Worm (Caenorhabditis elegans) whole organism, young adult: ENCODE measurements around the gene scl-13.

Experiments used
- B0019.2 ChIP-seq: fragments of 200-800 bp; sonication (Bioruptor generic); conservative IDR thresholded peaks from 2 replicates; pipeline ENCODE4 v1.3.6; 2022; ENCODE audit warnings: missing genetic modification reagents, missing genetic modification characterization, missing compliant biosample characterization
- D2030.7 ChIP-seq: fragments of 200-800 bp; sonication (Bioruptor generic); IDR thresholded peaks from 2 replicates; pipeline ENCODE4 v1.3.6; 2022; ENCODE audit warnings: missing genetic modification reagents, missing genetic modification characterization, missing compliant biosample characterization
- F10E7.11 ChIP-seq: sonication (generic microtip); optimal IDR thresholded peaks from 2 replicates; lab custom pipeline; 2017; ENCODE audit warnings: mild to moderate bottlenecking, missing genetic modification characterization, moderate library complexity, missing compliant biosample characterization
- F22D6.2 ChIP-seq: sonication (generic microtip); optimal IDR thresholded peaks from 2 replicates; lab custom pipeline; 2016; ENCODE audit warnings: mild to moderate bottlenecking, missing genetic modification characterization, missing compliant biosample characterization
- F23B12.7 ChIP-seq: sonication (generic microtip); optimal IDR thresholded peaks from 2 replicates; lab custom pipeline; 2017; ENCODE audit warnings: missing genetic modification characterization, mild to moderate bottlenecking, missing compliant biosample characterization, antibody characterized with exemption, moderate library complexity; ENCODE audit not compliant: insufficient read depth
- F52B5.7 ChIP-seq: sonication (generic microtip); optimal IDR thresholded peaks from 2 replicates; lab custom pipeline; 2016; ENCODE audit warnings: mild to moderate bottlenecking, missing genetic modification characterization, missing compliant biosample characterization
- T07F8.4 ChIP-seq: sonication (generic microtip); optimal IDR thresholded peaks from 2 replicates; lab custom pipeline; 2016; ENCODE audit warnings: mild to moderate bottlenecking, missing genetic modification characterization, moderate library complexity, missing compliant biosample characterization
- T26A5.8 ChIP-seq: sonication (generic microtip); optimal IDR thresholded peaks from 2 replicates; lab custom pipeline; 2016; ENCODE audit warnings: missing genetic modification characterization, missing compliant biosample characterization
- Y95B8A.8 ChIP-seq: fragments of 200-800 bp; sonication (Bioruptor generic); IDR thresholded peaks from 2 replicates; pipeline ENCODE4 v1.3.6; 2022; ENCODE audit warnings: missing genetic modification reagents, missing genetic modification characterization, missing compliant biosample characterization
- aptf-3 ChIP-seq: fragments of 200-800 bp; sonication (Bioruptor generic); IDR thresholded peaks from 2 replicates; pipeline ENCODE4 v1.3.6; 2022; ENCODE audit warnings: missing genetic modification characterization, missing compliant biosample characterization
- athp-1 ChIP-seq: sonication (generic microtip); optimal IDR thresholded peaks from 2 replicates; lab custom pipeline; 2017; ENCODE audit warnings: mild to moderate bottlenecking, missing genetic modification characterization, missing compliant biosample characterization
- attf-3 ChIP-seq: fragments of 200-800 bp; sonication (Bioruptor generic); conservative IDR thresholded peaks from 2 replicates; pipeline ENCODE4 v1.3.6; 2022; ENCODE audit warnings: missing genetic modification reagents, missing genetic modification characterization, missing compliant biosample characterization
- attf-5 ChIP-seq: fragments of 200-800 bp; sonication (Bioruptor generic); optimal IDR thresholded peaks from 2 replicates; lab custom pipeline; 2018; ENCODE audit warnings: mild to moderate bottlenecking, missing genetic modification characterization, missing compliant biosample characterization
- ccch-3 ChIP-seq: fragments of 200-800 bp; sonication (Bioruptor generic); optimal IDR thresholded peaks from 2 replicates; lab custom pipeline; 2018; ENCODE audit warnings: mild to moderate bottlenecking, missing genetic modification characterization, missing compliant biosample characterization
- cebp-2 ChIP-seq: fragments of 200-800 bp; sonication (Bioruptor generic); IDR thresholded peaks from 2 replicates; pipeline ENCODE4 v1.3.6; 2022; ENCODE audit warnings: missing genetic modification characterization, missing compliant biosample characterization
- ceh-40 ChIP-seq: fragments of 200-800 bp; sonication (Bioruptor generic); IDR thresholded peaks from 2 replicates; pipeline ENCODE4 v1.3.6; 2022; ENCODE audit warnings: missing genetic modification characterization, missing compliant biosample characterization
- ceh-79 ChIP-seq: sonication (generic microtip); optimal IDR thresholded peaks from 2 replicates; lab custom pipeline; 2017; ENCODE audit warnings: mild to moderate bottlenecking, missing genetic modification characterization, missing compliant biosample characterization
- chd-7 ChIP-seq: sonication (generic microtip); optimal IDR thresholded peaks from 2 replicates; lab custom pipeline; 2016; ENCODE audit warnings: mild to moderate bottlenecking, missing genetic modification characterization, moderate library complexity, missing compliant biosample characterization
- die-1 ChIP-seq: sonication (generic microtip); optimal IDR thresholded peaks from 2 replicates; lab custom pipeline; 2016; ENCODE audit warnings: missing genotype, mild to moderate bottlenecking, missing genetic modification characterization, missing compliant biosample characterization
- dpff-1 ChIP-seq: sonication (generic microtip); optimal IDR thresholded peaks from 2 replicates; lab custom pipeline; 2017; ENCODE audit warnings: mild to moderate bottlenecking, missing genetic modification characterization, missing compliant biosample characterization
- egrh-3 ChIP-seq: fragments of 200-800 bp; sonication (Bioruptor generic); IDR thresholded peaks from 2 replicates; pipeline ENCODE4 v1.3.6; 2022; ENCODE audit warnings: missing genetic modification reagents, missing genetic modification characterization, missing compliant biosample characterization
- fkh-3 ChIP-seq: sonication (generic microtip); optimal IDR thresholded peaks from 2 replicates; lab custom pipeline; 2016; ENCODE audit warnings: mild to moderate bottlenecking, missing genetic modification characterization, missing compliant biosample characterization
- hmg-20 ChIP-seq: fragments of 200-800 bp; sonication (Bioruptor generic); IDR thresholded peaks from 2 replicates; pipeline ENCODE4 v1.3.6; 2022; ENCODE audit warnings: missing genetic modification reagents, missing genetic modification characterization, missing compliant biosample characterization
- lag-1 ChIP-seq: fragments of 200-800 bp; sonication (Bioruptor generic); IDR thresholded peaks from 2 replicates; pipeline ENCODE4 v1.3.6; 2022; ENCODE audit warnings: missing genetic modification reagents, missing genetic modification characterization, missing compliant biosample characterization
- lin-54 ChIP-seq: fragments of 200-800 bp; sonication (Bioruptor generic); optimal IDR thresholded peaks from 2 replicates; lab custom pipeline; 2018; ENCODE audit warnings: mild to moderate bottlenecking, missing genetic modification characterization, missing compliant biosample characterization
- lsl-1 ChIP-seq: fragments of 200-800 bp; sonication (Bioruptor generic); optimal IDR thresholded peaks from 2 replicates; lab custom pipeline; 2018; ENCODE audit warnings: mild to moderate bottlenecking, missing genetic modification characterization, moderate library complexity, missing compliant biosample characterization
- mes-4 ChIP-seq: sonication (generic microtip); optimal IDR thresholded peaks from 2 replicates; lab custom pipeline; 2016; ENCODE audit warnings: missing genotype, missing genetic modification characterization, missing compliant biosample characterization
- mxl-1 ChIP-seq: sonication (generic microtip); optimal IDR thresholded peaks from 2 replicates; lab custom pipeline; 2016; ENCODE audit warnings: missing genetic modification characterization, missing compliant biosample characterization
- nfya-1 ChIP-seq: sonication (generic microtip); optimal IDR thresholded peaks from 2 replicates; lab custom pipeline; 2017; ENCODE audit warnings: antibody characterized with exemption, missing compliant biosample characterization, missing genetic modification characterization, borderline replicate concordance; ENCODE audit not compliant: insufficient read depth
- nfya-2 ChIP-seq: fragments of 200-800 bp; sonication (Bioruptor generic); IDR thresholded peaks from 2 replicates; pipeline ENCODE4 v1.3.6; 2022; ENCODE audit warnings: missing genetic modification reagents, missing genetic modification characterization, missing compliant biosample characterization
- nhr-120 ChIP-seq: fragments of 200-800 bp; sonication (Bioruptor generic); IDR thresholded peaks from 2 replicates; pipeline ENCODE4 v1.3.6; 2022; ENCODE audit warnings: missing genetic modification characterization, missing compliant biosample characterization
- nhr-179 ChIP-seq: sonication (generic microtip); optimal IDR thresholded peaks from 2 replicates; lab custom pipeline; 2016; ENCODE audit warnings: mild to moderate bottlenecking, missing genetic modification characterization, missing compliant biosample characterization
- nhr-80 ChIP-seq: sonication (generic microtip); optimal IDR thresholded peaks from 2 replicates; lab custom pipeline; 2016; ENCODE audit warnings: missing genetic modification characterization, missing compliant biosample characterization
- nhr-90 ChIP-seq: sonication (generic microtip); optimal IDR thresholded peaks from 2 replicates; lab custom pipeline; 2016; ENCODE audit warnings: missing genotype, mild to moderate bottlenecking, missing genetic modification characterization, missing compliant biosample characterization
- pbrm-1 ChIP-seq: fragments of 200-800 bp; sonication (Bioruptor generic); IDR thresholded peaks from 2 replicates; pipeline ENCODE4 v1.3.6; 2022; ENCODE audit warnings: missing genetic modification reagents, missing genetic modification characterization, missing compliant biosample characterization
- rec-8 ChIP-seq, 2 experiments: sonication (generic microtip); optimal IDR thresholded peaks; 2 replicates each; lab custom pipeline; 2016; ENCODE audit warnings: mild to moderate bottlenecking in 2 of 2, missing genetic modification characterization in 2 of 2, missing genetic modification reagents in 2 of 2, missing genotype in 2 of 2, missing biosample characterization in 1 of 2, missing compliant biosample characterization in 1 of 2, moderate library complexity in 1 of 2
- sea-2 ChIP-seq: fragments of 200-800 bp; sonication (Bioruptor generic); IDR thresholded peaks from 2 replicates; pipeline ENCODE4 v1.3.6; 2022; ENCODE audit warnings: missing genetic modification characterization, missing compliant biosample characterization
- sptf-2 ChIP-seq: fragments of 200-800 bp; sonication (Bioruptor generic); optimal IDR thresholded peaks from 2 replicates; lab custom pipeline; 2018; ENCODE audit warnings: mild to moderate bottlenecking, missing genetic modification characterization, missing compliant biosample characterization
- tlf-1 ChIP-seq: fragments of 200-800 bp; sonication (Bioruptor generic); optimal IDR thresholded peaks from 2 replicates; lab custom pipeline; 2018; ENCODE audit warnings: mild to moderate bottlenecking, missing genetic modification characterization, missing compliant biosample characterization
- ztf-26 ChIP-seq: sonication (generic microtip); optimal IDR thresholded peaks from 2 replicates; lab custom pipeline; 2017; ENCODE audit warnings: missing genetic modification characterization, missing compliant biosample characterization
- ztf-3 ChIP-seq: fragments of 200-800 bp; sonication (Bioruptor generic); optimal IDR thresholded peaks from 2 replicates; lab custom pipeline; 2018; ENCODE audit warnings: mild to moderate bottlenecking, missing genetic modification characterization, missing compliant biosample characterization

scl-13 gene

DNA sequence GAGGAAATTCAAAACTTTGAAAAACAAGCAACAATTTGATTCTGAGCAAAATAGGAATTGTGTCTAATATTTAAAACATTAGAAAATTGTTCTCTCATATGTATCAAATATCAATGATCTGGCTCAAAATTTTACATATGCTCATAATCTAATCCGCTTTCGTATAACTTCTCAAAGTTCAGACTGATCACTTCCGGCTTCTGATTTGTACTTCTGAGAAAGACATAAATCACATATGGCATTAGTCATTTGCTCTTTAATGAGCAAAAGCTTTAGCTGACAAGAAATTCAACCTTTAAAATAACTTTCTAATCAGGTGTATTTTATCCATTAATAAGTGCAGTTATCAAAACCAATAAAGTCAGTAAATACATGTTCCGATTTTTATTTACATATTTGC, 44.5 kb upstream of the scl-13 start:
- TF ChIP-seq mes-4 (tag; lab: Kevin White, UChicago): no peak
- TF ChIP-seq F23B12.7: no peak
- no peak for TF ChIP-seq ztf-26 (tag; lab: Kevin White, UChicago)
- no peak for TF ChIP-seq athp-1 (tag; lab: Kevin White, UChicago)
- no peak for TF ChIP-seq egrh-3 (GFP tag; lab: Robert Waterston, UW)
- no peak for TF ChIP-seq nhr-90 (tag; lab: Kevin White, UChicago)
- no peak for TF ChIP-seq fkh-3
- TF ChIP-seq F22D6.2: no peak
- no peak for TF ChIP-seq lsl-1 (GFP tag; lab: Kevin White, UChicago)
- no peak for TF ChIP-seq nfya-1 (tag; lab: Kevin White, UChicago)
- TF ChIP-seq F10E7.11 (tag; lab: Kevin White, UChicago): no peak

ce11 chrV:3854847-3855246, 43.4 kb upstream of the scl-13 start, which contains the start of gene nhr-186:
TSS of gene nhr-186 (minus strand) at chrV:3854947.
- TF ChIP-seq lin-54 (GFP tag; lab: Kevin White, UChicago) (no peak), sea-2 (GFP tag; lab: Robert Waterston, UW) (no peak), T07F8.4 (no peak), lag-1 (GFP tag; lab: Robert Waterston, UW) (no peak), rec-8 (tag; optimal IDR thresholded peaks at IDR 0.05; lab: Kevin White, UChicago) (no peak), tlf-1 (GFP tag; lab: Kevin White, UChicago) (no peak), die-1 (tag; lab: Kevin White, UChicago) (no peak), mes-4 (tag; lab: Kevin White, UChicago) (no peak), mxl-1 (tag; lab: Kevin White, UChicago) (no peak), ccch-3 (GFP tag; lab: Kevin White, UChicago) (no peak), ceh-79 (tag; lab: Kevin White, UChicago) (no peak), dpff-1 (no peak), ceh-40 (GFP tag; lab: Robert Waterston, UW) (no peak), lsl-1 (GFP tag; lab: Kevin White, UChicago) (no peak), Y95B8A.8 (GFP tag; lab: Robert Waterston, UW) (no peak), nhr-90 (tag; lab: Kevin White, UChicago) (no peak), attf-5 (no peak), pbrm-1 (GFP tag; lab: Robert Waterston, UW) (no peak), F22D6.2 (no peak), cebp-2 (GFP tag; lab: Robert Waterston, UW) (no peak)

- TF ChIP-seq nhr-80 (tag; lab: Kevin White, UChicago): peak; percentile 64
- no peak for TF ChIP-seq aptf-3 (GFP tag; lab: Robert Waterston, UW)
These were observed 40.3 kb upstream of the scl-13 start for ce11 chrV:3851760-3852159.

DNA sequence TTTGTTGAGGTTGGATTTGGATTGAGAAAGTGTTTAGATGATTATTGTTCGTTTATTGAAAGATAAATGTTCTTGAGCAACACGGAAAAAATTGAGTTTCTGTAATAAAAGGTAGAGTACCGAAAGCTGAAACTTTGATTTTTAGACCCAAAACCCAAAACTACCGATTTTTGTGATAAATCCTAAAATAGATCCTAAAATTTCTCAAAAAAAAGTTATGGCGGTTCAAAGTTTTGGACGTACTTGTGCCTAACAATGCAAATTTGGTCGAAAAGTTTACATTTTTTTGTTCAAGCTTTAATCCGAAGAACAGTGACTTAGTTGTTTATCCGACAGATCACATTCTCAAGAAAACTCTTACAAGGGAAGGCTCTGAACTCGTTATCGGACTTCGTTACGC, 35.8 kb upstream of the scl-13 start, which contains the start of gene nhr-185:
Gene nhr-185 (minus strand): TSS at position 101 of the 400 bp plus-strand sequence.
- TF ChIP-seq D2030.7 (GFP tag; lab: Robert Waterston, UW) (no peak), attf-3 (GFP tag; lab: Robert Waterston, UW) (no peak), hmg-20 (GFP tag; lab: Robert Waterston, UW) (no peak), nfya-2 (no peak), chd-7 (tag; lab: Kevin White, UChicago) (no peak), B0019.2 (GFP tag; lab: Robert Waterston, UW) (no peak), T26A5.8 (tag; lab: Kevin White, UChicago) (no peak), rec-8 (tag; optimal IDR thresholded peaks at IDR 0.05; lab: Kevin White, UChicago) (no peak), F52B5.7 (no peak), ztf-3 (GFP tag; lab: Kevin White, UChicago) (no peak), sptf-2 (GFP tag; lab: Kevin White, UChicago) (no peak), ceh-79 (tag; lab: Kevin White, UChicago) (no peak), nhr-120 (GFP tag; lab: Robert Waterston, UW) (no peak), nhr-179 (tag; lab: Kevin White, UChicago) (no peak)
